Worm (Caenorhabditis elegans) whole organism, midembryonic: ENCODE results near the gene ndab-1.
A peak's percentile ranks its signal among the peaks of the same experiment; 100 is the strongest.

Experiments used
- T22C8.4 ChIP-seq: fragments of 200-800 bp; sonication (Bioruptor generic); IDR thresholded peaks from 2 replicates; pipeline ENCODE4 v1.3.6; 2022; ENCODE audit warnings: missing genetic modification characterization, missing compliant biosample characterization
- cog-1 ChIP-seq: sonication (generic microtip); optimal IDR thresholded peaks from 2 replicates; lab custom pipeline; 2016; ENCODE audit warnings: missing genetic modification characterization, missing compliant biosample characterization
- flt-1 ChIP-seq: fragments of 200-800 bp; sonication (Bioruptor generic); IDR thresholded peaks from 2 replicates; pipeline ENCODE4 v1.3.6; 2022; ENCODE audit warnings: missing genetic modification characterization, missing compliant biosample characterization
- klf-2 ChIP-seq: fragments of 200-800 bp; sonication (Bioruptor generic); conservative IDR thresholded peaks from 2 replicates; pipeline ENCODE4 v1.3.6; 2022; ENCODE audit warnings: missing genetic modification reagents, missing genetic modification characterization, missing compliant biosample characterization
- med-1 ChIP-seq: sonication (generic microtip); optimal IDR thresholded peaks from 2 replicates; lab custom pipeline; 2017; ENCODE audit warnings: missing genetic modification characterization, mild to moderate bottlenecking, missing compliant biosample characterization, antibody characterized with exemption, missing genetic modification reagents; ENCODE audit not compliant: insufficient read depth
- ref-1 ChIP-seq: fragments of 200-800 bp; sonication (Bioruptor generic); conservative IDR thresholded peaks from 2 replicates; pipeline ENCODE4 v1.3.6; 2022; ENCODE audit warnings: missing genetic modification reagents, missing genetic modification characterization, missing compliant biosample characterization
- tab-1 ChIP-seq: fragments of 200-800 bp; sonication (Bioruptor generic); IDR thresholded peaks from 2 replicates; pipeline ENCODE4 v1.3.6; 2022; ENCODE audit warnings: missing genetic modification characterization, missing compliant biosample characterization
- ztf-23 ChIP-seq: fragments of 200-800 bp; sonication (Bioruptor generic); IDR thresholded peaks from 2 replicates; pipeline ENCODE4 v1.3.6; 2022; ENCODE audit warnings: missing genetic modification reagents, missing genetic modification characterization, missing compliant biosample characterization
- ztf-29 ChIP-seq: fragments of 200-800 bp; sonication (Bioruptor generic); IDR thresholded peaks from 2 replicates; pipeline ENCODE4 v1.3.6; 2022; ENCODE audit warnings: missing genetic modification reagents, missing genetic modification characterization, missing compliant biosample characterization

The ndab-1 gene

DNA sequence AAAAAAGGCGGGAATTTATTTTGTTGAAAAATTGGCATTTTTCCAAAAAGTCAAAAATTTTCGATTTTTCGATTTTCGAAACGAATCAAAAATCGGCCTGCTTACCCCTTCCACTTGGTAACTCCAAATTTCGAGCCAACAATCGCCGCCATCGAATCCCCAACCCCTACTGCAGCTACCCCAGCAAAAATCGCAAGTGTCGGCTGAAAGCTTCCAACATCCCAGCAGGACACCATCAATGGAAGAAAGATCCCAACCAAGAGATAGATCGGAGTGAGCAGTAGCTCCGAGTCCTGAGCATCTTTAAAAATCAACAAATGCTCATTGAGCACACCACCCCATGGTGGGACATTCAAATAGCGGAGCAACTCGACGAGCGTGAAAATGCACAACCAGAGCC is 15.4 kb upstream of the ndab-1 start:
- TF ChIP-seq T22C8.4 (GFP tag; lab: Robert Waterston, UW) (no peak), flt-1 (GFP tag; lab: Robert Waterston, UW) (no peak), tab-1 (GFP tag; lab: Robert Waterston, UW) (no peak), ref-1 (no peak), ztf-29 (GFP tag; lab: Robert Waterston, UW) (no peak), ztf-23 (GFP tag; lab: Robert Waterston, UW) (no peak), klf-2 (GFP tag; lab: Robert Waterston, UW) (no peak), med-1 (GFP tag; lab: Kevin White, UChicago) (no peak), cog-1 (no peak)

DNA sequence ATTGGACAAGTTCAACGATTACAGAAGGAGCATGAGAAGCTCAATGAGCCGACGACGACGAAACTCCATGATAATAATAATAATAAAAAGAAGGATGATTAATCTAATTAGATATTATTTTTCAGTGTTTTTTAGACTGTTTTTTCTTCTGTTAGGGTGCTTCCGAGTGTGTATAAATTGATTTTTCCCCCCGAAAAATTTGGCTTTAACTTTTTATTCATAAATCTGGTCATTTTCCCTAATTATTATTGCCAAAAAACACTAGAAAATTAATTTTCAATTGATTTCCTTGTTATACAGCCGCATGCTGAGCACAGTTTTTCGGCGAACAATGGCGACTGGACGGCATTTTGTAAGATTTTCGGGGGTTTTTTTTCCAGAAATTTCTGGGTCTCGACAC is 8.1 kb upstream of the ndab-1 start, which contains the start of gene nft-1:
nft-1 (plus strand) TSS at position 301 of the 400 bp plus-strand sequence.
- TF ChIP-seq cog-1, result no peak
- no peak for TF ChIP-seq klf-2 (GFP tag; lab: Robert Waterston, UW)
- no peak for TF ChIP-seq med-1 (GFP tag; lab: Kevin White, UChicago)

DNA sequence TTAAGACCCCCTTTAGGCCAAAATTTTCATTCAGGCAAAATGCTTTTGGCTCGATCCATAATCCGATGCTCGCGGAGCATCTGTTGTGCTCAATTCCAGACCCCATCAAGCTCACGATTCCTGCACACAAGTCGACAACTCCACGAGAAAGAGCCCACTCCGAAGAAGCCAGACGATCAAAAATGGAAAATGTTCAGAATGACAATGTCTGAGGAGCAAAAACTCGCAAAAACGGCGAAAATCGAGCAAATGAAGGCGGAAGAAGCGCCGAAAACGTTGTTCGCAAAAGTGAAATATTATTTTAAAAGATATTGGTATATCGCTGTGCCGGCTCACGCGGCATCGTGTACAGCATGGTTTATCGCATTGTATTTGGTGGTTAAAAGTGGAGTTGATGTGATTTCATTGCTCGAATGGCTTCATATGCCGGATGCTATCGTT is 6.2 kb upstream of the ndab-1 start, which contains the start of gene Y56A3A.22:
Y56A3A.22 (plus strand) TSS at position 35 of the 441 bp plus-strand sequence.
- TF ChIP-seq flt-1 (GFP tag; lab: Robert Waterston, UW), result 0 out of 2 replicates have a peak, but pooled peaks have one; percentile 34
- no peak for TF ChIP-seq med-1 (GFP tag; lab: Kevin White, UChicago)

DNA sequence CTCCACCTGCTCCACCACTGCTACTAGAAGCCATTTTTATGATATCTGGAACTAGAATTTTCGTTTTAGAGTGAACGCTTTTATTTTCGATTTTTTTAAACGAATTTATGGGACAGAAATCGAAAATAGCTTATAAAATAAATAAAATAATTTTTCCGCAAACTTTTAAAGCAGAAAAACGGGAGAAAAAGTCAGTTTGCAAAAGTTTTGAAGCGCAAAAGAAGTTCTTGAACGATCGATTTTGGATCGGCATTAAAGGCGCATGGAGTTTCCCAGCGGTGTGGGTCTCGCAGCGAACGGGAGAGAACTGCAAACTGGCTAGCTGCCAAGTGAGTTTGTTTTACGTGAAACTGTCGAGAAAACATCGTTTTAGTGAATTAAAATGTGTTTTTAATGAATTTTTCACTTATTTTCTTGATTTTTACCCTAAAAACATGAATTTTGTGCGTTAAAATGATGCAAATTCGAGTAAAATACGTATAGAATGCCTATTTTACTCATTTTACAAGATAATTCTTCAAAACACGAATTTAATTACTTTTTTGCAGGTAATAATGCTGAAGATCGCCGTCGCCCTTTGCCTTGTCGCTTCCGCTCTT is 4.8 kb upstream of the ndab-1 start, which contains the start of the genes ccf-1 and trap-4:
ccf-1 (minus strand) TSS at position 51 of the 599 bp plus-strand sequence.
trap-4 (plus strand) TSS at position 549 of the 599 bp plus-strand sequence.
- no peak for TF ChIP-seq klf-2 (GFP tag; lab: Robert Waterston, UW)
- 0 out of 2 replicates have a peak, but pooled peaks have one; percentile 15 for TF ChIP-seq T22C8.4 (GFP tag; lab: Robert Waterston, UW)

DNA sequence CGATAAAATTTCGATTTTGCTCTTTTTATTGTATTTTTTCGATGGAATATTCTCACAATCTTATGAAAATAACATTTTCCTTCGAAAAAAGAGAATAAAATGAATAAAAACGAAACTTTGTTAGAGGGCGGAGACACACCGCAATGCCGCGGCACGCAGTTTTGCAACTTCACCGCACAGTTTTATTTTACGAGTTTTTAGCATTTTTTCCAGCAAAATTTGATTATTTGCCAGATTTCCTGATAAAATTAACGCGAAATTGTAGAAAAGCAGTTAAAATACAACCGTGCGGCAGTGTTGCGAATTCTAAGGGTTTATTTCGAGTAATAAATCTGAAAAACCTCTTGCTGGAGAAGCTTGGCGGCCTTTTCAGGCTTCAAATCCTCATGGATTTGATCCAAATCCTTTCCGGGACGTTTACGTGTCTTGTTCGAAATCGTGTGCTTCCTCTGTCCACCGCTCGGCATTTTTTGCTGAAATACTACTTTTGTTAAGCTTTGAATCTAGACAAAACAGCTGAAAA is 2.8 kb upstream of the ndab-1 start, which contains the start of gene znf-593:
znf-593 (minus strand) TSS at position 473 of the 523 bp plus-strand sequence.
- TF ChIP-seq med-1 (GFP tag; lab: Kevin White, UChicago) (no peak), klf-2 (GFP tag; lab: Robert Waterston, UW) (no peak), flt-1 (GFP tag; lab: Robert Waterston, UW) (peak; percentile 72; the same call in 1 of the 2 replicates), T22C8.4 (GFP tag; lab: Robert Waterston, UW) (no peak), ztf-29 (GFP tag; lab: Robert Waterston, UW) (no peak)

DNA sequence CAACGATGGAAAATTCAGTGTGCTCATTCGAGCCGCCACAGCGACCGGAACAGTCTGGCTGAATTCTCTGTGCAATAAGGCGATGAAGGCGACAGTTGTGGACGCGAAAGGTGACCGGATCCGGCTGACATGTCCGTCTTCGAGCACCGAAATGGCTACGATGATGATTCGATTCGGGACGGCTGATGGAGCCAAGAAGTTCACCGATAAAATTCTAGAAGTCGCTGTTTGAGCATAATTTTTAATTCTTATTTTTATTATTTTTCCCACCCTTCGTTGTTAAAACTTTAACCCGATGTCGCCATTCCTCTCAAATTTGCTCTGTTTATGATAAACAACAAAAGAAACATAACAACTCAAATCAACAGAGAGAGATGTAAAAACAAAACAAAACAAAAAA is 2.0 kb upstream of the ndab-1 start:
- TF ChIP-seq T22C8.4 (GFP tag; lab: Robert Waterston, UW) (no peak), cog-1 (no peak), flt-1 (GFP tag; lab: Robert Waterston, UW) (no peak), tab-1 (GFP tag; lab: Robert Waterston, UW) (no peak), ztf-29 (GFP tag; lab: Robert Waterston, UW) (no peak), klf-2 (GFP tag; lab: Robert Waterston, UW) (no peak), ref-1 (no peak), med-1 (GFP tag; lab: Kevin White, UChicago) (no peak), ztf-23 (GFP tag; lab: Robert Waterston, UW) (no peak)

DNA sequence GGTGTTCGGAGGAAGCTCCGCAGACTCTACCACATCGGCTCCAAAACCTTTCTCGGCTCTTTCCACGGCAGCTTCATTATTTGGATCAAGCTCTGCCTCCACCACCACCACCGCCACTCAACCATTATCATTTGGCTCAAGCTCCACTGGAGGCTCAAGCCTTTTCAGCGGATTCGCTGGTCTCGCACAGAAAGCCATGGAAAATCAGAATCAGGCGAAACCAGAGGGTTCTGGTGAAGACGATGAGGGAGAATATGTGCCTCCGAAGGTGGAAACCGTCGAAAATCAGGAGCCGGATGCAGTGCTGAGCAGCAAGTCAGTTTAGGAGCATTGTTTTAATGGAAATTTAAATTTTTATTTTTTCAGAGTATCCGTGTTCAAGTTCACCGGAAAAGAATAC is 1.6 kb upstream of the ndab-1 start:
- no peak for TF ChIP-seq med-1 (GFP tag; lab: Kevin White, UChicago)
- no peak for TF ChIP-seq cog-1
- TF ChIP-seq flt-1 (GFP tag; lab: Robert Waterston, UW), result no peak
- TF ChIP-seq klf-2 (GFP tag; lab: Robert Waterston, UW), result no peak
- no peak for TF ChIP-seq T22C8.4 (GFP tag; lab: Robert Waterston, UW)
- no peak for TF ChIP-seq ztf-29 (GFP tag; lab: Robert Waterston, UW)
- no peak for TF ChIP-seq ztf-23 (GFP tag; lab: Robert Waterston, UW)
- no peak for TF ChIP-seq tab-1 (GFP tag; lab: Robert Waterston, UW)
- TF ChIP-seq ref-1, result no peak

DNA sequence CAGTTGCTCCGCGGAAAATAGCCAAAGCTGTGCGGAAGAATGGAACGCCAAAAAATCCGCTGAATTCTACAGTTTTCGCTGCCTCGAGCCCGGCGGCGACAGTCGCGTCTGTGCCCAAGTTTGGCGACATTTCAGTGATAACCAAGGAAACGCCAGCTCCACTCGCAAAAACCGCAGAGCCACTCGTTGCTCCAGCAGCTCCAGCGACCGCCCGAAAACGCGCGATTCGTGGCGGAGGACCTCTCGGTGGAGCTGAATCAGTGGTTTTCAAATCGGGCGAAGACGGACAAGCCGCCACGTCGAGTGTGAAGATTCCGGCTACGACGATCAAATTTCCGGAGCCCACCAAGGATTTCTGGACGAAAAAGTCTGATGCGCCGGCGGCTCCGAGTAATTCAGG is 748 bp upstream of the ndab-1 start:
- TF ChIP-seq tab-1 (GFP tag; lab: Robert Waterston, UW), result no peak
- no peak for TF ChIP-seq ref-1
- no peak for TF ChIP-seq ztf-23 (GFP tag; lab: Robert Waterston, UW)
- no peak for TF ChIP-seq cog-1
- TF ChIP-seq flt-1 (GFP tag; lab: Robert Waterston, UW), result no peak
- no peak for TF ChIP-seq ztf-29 (GFP tag; lab: Robert Waterston, UW)
- TF ChIP-seq T22C8.4 (GFP tag; lab: Robert Waterston, UW), result no peak
- TF ChIP-seq med-1 (GFP tag; lab: Kevin White, UChicago), result no peak
- no peak for TF ChIP-seq klf-2 (GFP tag; lab: Robert Waterston, UW)

DNA sequence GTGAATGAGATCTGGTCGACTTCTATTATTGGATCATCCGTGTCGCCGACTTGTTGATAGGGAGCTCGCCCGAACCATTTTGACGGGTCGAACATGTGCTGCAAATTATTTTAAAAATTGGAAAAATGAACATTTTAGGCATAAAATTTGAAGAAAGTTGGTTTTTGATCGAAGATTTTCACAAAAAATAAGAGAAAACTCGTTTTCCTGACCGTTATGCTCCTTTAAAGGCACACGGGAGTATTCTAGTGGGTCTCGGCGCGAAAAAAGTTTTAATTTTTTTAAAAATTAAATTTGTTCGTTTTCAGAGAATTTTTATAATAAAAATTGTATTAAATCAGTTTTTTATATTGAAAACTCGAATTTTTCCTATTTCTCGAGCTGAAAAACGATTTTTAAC is 1.3 kb downstream of the ndab-1 start, which contains the start of gene Y56A3A.16:
Y56A3A.16 (minus strand) TSS at position 101 of the 400 bp plus-strand sequence.
- TF ChIP-seq ref-1 (no peak), T22C8.4 (GFP tag; lab: Robert Waterston, UW) (no peak), ztf-29 (GFP tag; lab: Robert Waterston, UW) (no peak)

DNA sequence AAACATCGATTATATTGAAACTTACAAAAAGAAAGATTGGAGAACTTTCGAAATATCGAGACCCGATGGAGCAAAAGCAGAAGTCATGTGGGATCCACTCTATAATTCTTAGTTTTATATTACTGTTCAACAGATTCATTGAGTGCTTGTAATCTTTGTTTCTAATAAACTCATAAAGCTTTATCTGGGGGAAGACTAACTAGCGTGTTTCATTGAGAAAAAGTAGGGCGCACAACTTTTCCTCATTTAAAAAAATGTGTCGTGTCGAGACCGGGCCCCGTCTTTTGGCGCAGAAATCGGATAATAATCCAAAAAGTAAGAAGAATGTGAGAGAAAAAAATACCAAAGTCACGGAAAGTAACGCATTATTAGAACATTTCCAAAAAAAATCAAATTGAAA is 5.7 kb downstream of the ndab-1 start, which contains the start of gene faah-4:
faah-4 (minus strand) TSS at position 101 of the 400 bp plus-strand sequence.
- no peak for TF ChIP-seq ztf-29 (GFP tag; lab: Robert Waterston, UW)
- no peak for TF ChIP-seq klf-2 (GFP tag; lab: Robert Waterston, UW)
- TF ChIP-seq med-1 (GFP tag; lab: Kevin White, UChicago), result no peak
- TF ChIP-seq ref-1, result no peak
- no peak for TF ChIP-seq T22C8.4 (GFP tag; lab: Robert Waterston, UW)
- TF ChIP-seq ztf-23 (GFP tag; lab: Robert Waterston, UW), result no peak
